Worm (Caenorhabditis elegans): ENCODE results near the gene C01G12.13.

Gene C01G12.13

ce11 chrII:14569322-14569721 is 7.2 kb upstream of the C01G12.13 start (continued):
- TF ChIP-seq fkh-10 (GFP tag; optimal IDR thresholded peaks at IDR 0.05) (peak; percentile 68), unc-30 (tag; optimal IDR thresholded peaks at IDR 0.05) (no peak), hlh-4 (tag; optimal IDR thresholded peaks at IDR 0.05) (no peak), skn-1 (tag; optimal IDR thresholded peaks at IDR 0.05) (peak; percentile 3), C34B4.2 (tag; optimal IDR thresholded peaks at IDR 0.05) (no peak), zag-1 (tag; optimal IDR thresholded peaks at IDR 0.05) (no peak), isw-1 (GFP tag; IDR thresholded peaks at IDR 0.05) (peak; percentile 20), nhr-77 (tag; optimal IDR thresholded peaks at IDR 0.05) (no peak), efl-1 (optimal IDR thresholded peaks at IDR 0.05) (peak; percentile 32 to 70), efl-1 (GFP tag; optimal IDR thresholded peaks at IDR 0.05 in 1 of 2) (peak; percentile 9 to 66), ceh-88 (GFP tag; IDR thresholded peaks at IDR 0.05) (no peak), lin-14 (GFP tag; optimal IDR thresholded peaks at IDR 0.05) (peak; percentile 83), alr-1 (tag; optimal IDR thresholded peaks at IDR 0.05; ENCODE audit: borderline replicate concordance) (no peak), ets-5 (GFP tag; IDR thresholded peaks at IDR 0.05) (no peak), hlh-17 (GFP tag; optimal IDR thresholded peaks at IDR 0.05; ENCODE audit: borderline replicate concordance) (no peak), nhr-47 (tag; optimal IDR thresholded peaks at IDR 0.05) (peak; percentile 36), nhr-71 (tag; optimal IDR thresholded peaks at IDR 0.05) (peak; percentile 48), nhr-20 (tag; optimal IDR thresholded peaks at IDR 0.05) (no peak), sptf-1 (tag; optimal IDR thresholded peaks at IDR 0.05) (no peak), lsy-2 (tag; optimal IDR thresholded peaks at IDR 0.05) (peak; percentile 11 to 33), egl-27 (tag; optimal IDR thresholded peaks at IDR 0.05) (no peak), lir-3 (tag; optimal IDR thresholded peaks at IDR 0.05; ENCODE audit: poor library complexity) (no peak), unc-62 (GFP tag; optimal IDR thresholded peaks at IDR 0.05) (no peak), pax-3 (tag; optimal IDR thresholded peaks at IDR 0.05) (no peak), ceh-8 (GFP tag; optimal IDR thresholded peaks at IDR 0.05) (no peak), fos-1 (tag; optimal IDR thresholded peaks at IDR 0.05) (no peak), nhr-76 (tag; optimal IDR thresholded peaks at IDR 0.05) (no peak), lin-13 (GFP tag; optimal IDR thresholded peaks at IDR 0.05) (no peak), zip-4 (GFP tag; optimal IDR thresholded peaks at IDR 0.05) (no peak), C04F5.9 (tag; optimal IDR thresholded peaks at IDR 0.05) (no peak), jun-1 (tag; optimal IDR thresholded peaks at IDR 0.05) (no peak), blmp-1 (tag; optimal IDR thresholded peaks at IDR 0.05) (peak; percentile 40), unc-130 (tag; optimal IDR thresholded peaks at IDR 0.05) (no peak)

- peak; percentile 71 for TF ChIP-seq nhr-77 (tag; optimal IDR thresholded peaks at IDR 0.05)
- no peak for TF ChIP-seq ztf-4 (tag; optimal IDR thresholded peaks at IDR 0.05)
- TF ChIP-seq egl-27 (tag; optimal IDR thresholded peaks at IDR 0.05), result no peak
- TF ChIP-seq efl-1 (optimal IDR thresholded peaks at IDR 0.05), result no peak
- peak in 1 of 2 experiments; percentile 91 for TF ChIP-seq efl-1 (GFP tag; optimal IDR thresholded peaks at IDR 0.05 in 1 of 2)
- TF ChIP-seq lsy-2 (tag; optimal IDR thresholded peaks at IDR 0.05), result peak in 1 of 2 experiments; percentile 4
Observed at ce11 chrII:14570541-14571160, 5.9 kb upstream of the C01G12.13 start.

ce11 chrII:14573315-14573714 is 3.2 kb upstream of the C01G12.13 start, which contains the start of gene madf-5:
madf-5 (plus strand) TSS chrII:14573615.
- TF ChIP-seq snpc-4 (tag; optimal IDR thresholded peaks at IDR 0.05), result no peak
- TF ChIP-seq ceh-82 (tag; optimal IDR thresholded peaks at IDR 0.05), result no peak
- TF ChIP-seq lir-3 (tag; optimal IDR thresholded peaks at IDR 0.05; ENCODE audit: poor library complexity), result no peak
- no peak for TF ChIP-seq egl-13 (tag; optimal IDR thresholded peaks at IDR 0.05)
- no peak for TF ChIP-seq lsy-2 (tag; optimal IDR thresholded peaks at IDR 0.05)
- no peak for TF ChIP-seq ceh-8 (GFP tag; optimal IDR thresholded peaks at IDR 0.05)
- TF ChIP-seq hpl-2 (GFP tag; optimal IDR thresholded peaks at IDR 0.05), result no peak
- TF ChIP-seq C34B4.2 (tag; optimal IDR thresholded peaks at IDR 0.05), result no peak
- no peak for TF ChIP-seq swsn-7 (tag; optimal IDR thresholded peaks at IDR 0.05)
- no peak for TF ChIP-seq F16B12.6 (tag; optimal IDR thresholded peaks at IDR 0.05)
- no peak for TF ChIP-seq nhr-47 (tag; optimal IDR thresholded peaks at IDR 0.05)
- TF ChIP-seq hlh-17 (GFP tag; optimal IDR thresholded peaks at IDR 0.05; ENCODE audit: borderline replicate concordance), result no peak

Data from whole organism, L1 larva.